Fruit fly (Drosophila melanogaster): ENCODE results near the gene CG3708.

Gene CG3708

dm6 chrX:947450-948284 lies 17.8 kb upstream of the CG3708 start, which contains the start of gene CG3699 (continued):
- TF ChIP-seq CG10669 (GFP tag; optimal IDR thresholded peaks at IDR 0.05) (peak; percentile 41), Blimp-1 (GFP tag; optimal IDR thresholded peaks at IDR 0.05) (no peak), topi (GFP tag; optimal IDR thresholded peaks at IDR 0.05) (peak; percentile 68), Eip78C (GFP tag) (peak; percentile 86), fd59A (GFP tag; optimal IDR thresholded peaks at IDR 0.05) (peak; percentile 4), fkh (GFP tag; optimal IDR thresholded peaks at IDR 0.05) (peak; percentile 0), lz (GFP tag; optimal IDR thresholded peaks at IDR 0.05) (peak; percentile 65), CG11762 (GFP tag; optimal IDR thresholded peaks at IDR 0.05; ENCODE audit: insufficient read depth) (peak; percentile 16), Sox14 (GFP tag; optimal IDR thresholded peaks at IDR 0.05) (peak; percentile 41), CG11294 (GFP tag; IDR thresholded peaks at IDR 0.05) (no peak), CG6163 (GFP tag; IDR thresholded peaks at IDR 0.05) (no peak), achi (GFP tag; optimal IDR thresholded peaks at IDR 0.05) (peak; percentile 41), OdsH (GFP tag; optimal IDR thresholded peaks at IDR 0.05) (no peak), CG10631 (GFP tag; optimal IDR thresholded peaks at IDR 0.05) (peak; percentile 33), CG3919 (GFP tag; optimal IDR thresholded peaks at IDR 0.05) (peak; percentile 44), CG8119 (GFP tag; IDR thresholded peaks at IDR 0.05) (no peak), esn (GFP tag; optimal IDR thresholded peaks at IDR 0.05) (peak; percentile 61), Eip93F (GFP tag; optimal IDR thresholded peaks at IDR 0.05) (no peak), CG8319 (GFP tag; optimal IDR thresholded peaks at IDR 0.05) (no peak), Eip75B (GFP tag; optimal IDR thresholded peaks at IDR 0.05) (peak; percentile 42), CG3032 (tag; optimal IDR thresholded peaks at IDR 0.05) (peak; percentile 45), Smox (GFP tag; optimal IDR thresholded peaks at IDR 0.05) (peak; percentile 60), Ets96B (tag; optimal IDR thresholded peaks at IDR 0.05) (peak; percentile 36), CG6792 (GFP tag; optimal IDR thresholded peaks at IDR 0.05) (peak; percentile 62), dsx (GFP tag; optimal IDR thresholded peaks at IDR 0.05; ENCODE audit: poor library complexity, severe bottlenecking) (no peak), Sox15 (GFP tag; optimal IDR thresholded peaks at IDR 0.05) (peak; percentile 35), CG7368 (GFP tag; optimal IDR thresholded peaks at IDR 0.05) (no peak), CG6276 (GFP tag; optimal IDR thresholded peaks at IDR 0.05) (peak; percentile 8), Met (GFP tag; optimal IDR thresholded peaks at IDR 0.05) (peak; percentile 43), CG31627 (GFP tag; optimal IDR thresholded peaks at IDR 0.05) (peak; percentile 51), pdm3 (GFP tag; optimal IDR thresholded peaks at IDR 0.05) (peak; percentile 54), CG16779 (tag; optimal IDR thresholded peaks at IDR 0.05) (no peak), spab (GFP tag; optimal IDR thresholded peaks at IDR 0.05) (no peak), CG11902 (GFP tag; optimal IDR thresholded peaks at IDR 0.05) (peak; percentile 30), CG4318 (GFP tag; optimal IDR thresholded peaks at IDR 0.05) (no peak), CG6808 (GFP tag; optimal IDR thresholded peaks at IDR 0.05) (peak; percentile 32), vri (GFP tag; optimal IDR thresholded peaks at IDR 0.05) (peak; percentile 40), net (GFP tag; optimal IDR thresholded peaks at IDR 0.05) (peak; percentile 49), Sox102F (GFP tag; optimal IDR thresholded peaks at IDR 0.05) (peak; percentile 53)

- TF ChIP-seq Gug (GFP tag; IDR thresholded peaks at IDR 0.05) (no peak), Eip75B (GFP tag; optimal IDR thresholded peaks at IDR 0.05) (peak; percentile 2), svp (GFP tag) (peak; percentile 95)
These were observed 16.3 kb upstream of the CG3708 start for dm6 chrX:946162-946561.

Measured in whole organism, prepupa.